Fruit fly (Drosophila melanogaster) whole organism, embryonic: Measurements from ENCODE around the gene CG3149.

Source experiments
- Atf-2 ChIP-seq: fragments of 200-800 bp; sonication (Bioruptor generic); optimal IDR thresholded peaks from 2 replicates; lab custom pipeline; 2016; ENCODE audit warnings: missing biosample characterization, missing genetic modification characterization
- CG10267 ChIP-seq: fragments of 200-800 bp; sonication (Bioruptor generic); optimal IDR thresholded peaks from 2 replicates; lab custom pipeline; 2018; ENCODE audit warnings: missing biosample characterization, mild to moderate bottlenecking, missing genetic modification characterization, moderate library complexity
- CG11085 ChIP-seq: fragments of 200-800 bp; sonication (Bioruptor generic); IDR thresholded peaks from 2 replicates; pipeline ENCODE4 v1.3.6; 2022; ENCODE audit warnings: missing biosample characterization, missing genetic modification characterization
- CG11456 ChIP-seq: fragments of 200-800 bp; sonication (Bioruptor generic); IDR thresholded peaks from 3 replicates; pipeline ENCODE4 v1.3.6; 2022; ENCODE audit warnings: missing biosample characterization, missing genetic modification characterization
- CG11560 ChIP-seq: fragments of 200-800 bp; sonication (Bioruptor generic); IDR thresholded peaks from 3 replicates; pipeline ENCODE4 v1.3.6; 2022; ENCODE audit warnings: missing biosample characterization, missing genetic modification characterization
- CG15479 ChIP-seq: fragments of 200-800 bp; sonication (Bioruptor generic); optimal IDR thresholded peaks from 3 replicates; lab custom pipeline; 2019; ENCODE audit warnings: missing biosample characterization, mild to moderate bottlenecking, missing genetic modification characterization, moderate library complexity
- CG1603 ChIP-seq: fragments of 200-800 bp; sonication (Bioruptor generic); optimal IDR thresholded peaks from 2 replicates; lab custom pipeline; 2019; ENCODE audit warnings: missing biosample characterization, mild to moderate bottlenecking, missing genetic modification characterization, moderate library complexity
- CG17361 ChIP-seq: fragments of 200-800 bp; sonication (Bioruptor generic); IDR thresholded peaks from 3 replicates; pipeline ENCODE4 v1.3.6; 2022; ENCODE audit warnings: missing biosample characterization, missing genetic modification characterization
- CG17385 ChIP-seq: fragments of 200-800 bp; sonication (Bioruptor generic); optimal IDR thresholded peaks from 3 replicates; lab custom pipeline; 2018; ENCODE audit warnings: missing biosample characterization, mild to moderate bottlenecking, missing genetic modification characterization
- CG17568 ChIP-seq: fragments of 200-800 bp; sonication (Bioruptor generic); optimal IDR thresholded peaks from 2 replicates; lab custom pipeline; 2018; ENCODE audit warnings: missing biosample characterization, mild to moderate bottlenecking, missing genetic modification characterization, moderate library complexity
- CG18011 ChIP-seq: fragments of 200-800 bp; sonication (Bioruptor generic); optimal IDR thresholded peaks from 2 replicates; lab custom pipeline; 2017; ENCODE audit warnings: missing biosample characterization, missing genetic modification characterization, mild to moderate bottlenecking, moderate library complexity, missing genotype
- CG18262 ChIP-seq: fragments of 200-800 bp; optimal IDR thresholded peaks from 3 replicates; lab custom pipeline; 2019; ENCODE audit warnings: missing biosample characterization, mild to moderate bottlenecking, missing genetic modification characterization, moderate library complexity
- CG1832 ChIP-seq: fragments of 200-800 bp; sonication (Bioruptor generic); optimal IDR thresholded peaks from 2 replicates; lab custom pipeline; 2017; ENCODE audit warnings: missing biosample characterization, mild to moderate bottlenecking, missing genetic modification characterization, inconsistent platforms
- CG18476 ChIP-seq: fragments of 200-800 bp; sonication (Bioruptor generic); optimal IDR thresholded peaks from 2 replicates; lab custom pipeline; 2016; ENCODE audit warnings: missing biosample characterization, mild to moderate bottlenecking, missing genetic modification characterization
- CG2875 ChIP-seq: fragments of 200-800 bp; sonication (Bioruptor generic); optimal IDR thresholded peaks from 2 replicates; lab custom pipeline; 2017; ENCODE audit warnings: missing biosample characterization, mild to moderate bottlenecking, missing genetic modification characterization, missing genetic modification reagents
- CG2889 ChIP-seq: fragments of 200-800 bp; sonication (Bioruptor generic); IDR thresholded peaks from 3 replicates; pipeline ENCODE4 v1.3.6; 2022; ENCODE audit warnings: missing biosample characterization, missing genetic modification characterization
- CG3838 ChIP-seq: fragments of 200-800 bp; sonication (Bioruptor generic); optimal IDR thresholded peaks from 3 replicates; lab custom pipeline; 2016; ENCODE audit warnings: missing biosample characterization, missing genetic modification characterization
- CG42726 ChIP-seq: fragments of 200-800 bp; sonication (Bioruptor generic); IDR thresholded peaks from 2 replicates; pipeline ENCODE4 v1.3.6; 2022; ENCODE audit warnings: missing biosample characterization, missing genetic modification characterization; ENCODE audit not compliant: partially characterized antibody
- CG4707 ChIP-seq: fragments of 200-800 bp; sonication (Bioruptor generic); optimal IDR thresholded peaks from 2 replicates; lab custom pipeline; 2018; ENCODE audit warnings: missing biosample characterization, mild to moderate bottlenecking, missing genetic modification characterization, moderate library complexity
- CG5953 ChIP-seq: fragments of 200-800 bp; sonication (Bioruptor generic); IDR thresholded peaks from 2 replicates; pipeline ENCODE4 v1.3.6; 2022; ENCODE audit warnings: missing biosample characterization, missing genetic modification characterization
- CTCF ChIP-seq: fragments of 200-800 bp; sonication (Bioruptor generic); optimal IDR thresholded peaks from 2 replicates; lab custom pipeline; 2017; ENCODE audit warnings: missing biosample characterization, mild to moderate bottlenecking, missing genetic modification characterization, moderate library complexity
- CoRest ChIP-seq: fragments of 200-800 bp; sonication (Bioruptor generic); optimal IDR thresholded peaks from 3 replicates; lab custom pipeline; 2018; ENCODE audit warnings: missing biosample characterization, mild to moderate bottlenecking, missing genetic modification characterization, moderate library complexity
- Ets65A ChIP-seq: fragments of 200-800 bp; sonication (Bioruptor generic); peaks from one replicate; lab custom pipeline; 2016; ENCODE audit warnings: missing biosample characterization, missing genetic modification characterization
- H15 ChIP-seq: fragments of 200-800 bp; sonication (Bioruptor generic); IDR thresholded peaks from 3 replicates; pipeline ENCODE4 v1.3.6; 2022; ENCODE audit warnings: missing biosample characterization, missing genetic modification characterization
- Hand ChIP-seq: fragments of 200-800 bp; sonication (Bioruptor generic); optimal IDR thresholded peaks from 2 replicates; lab custom pipeline; 2017; ENCODE audit warnings: mild to moderate bottlenecking, missing biosample characterization, missing genetic modification reagents, missing genetic modification characterization
- Hmx ChIP-seq: fragments of 200-800 bp; sonication (Bioruptor generic); optimal IDR thresholded peaks from 2 replicates; lab custom pipeline; 2016; ENCODE audit warnings: missing biosample characterization, missing genetic modification characterization
- Neu2 ChIP-seq: fragments of 200-800 bp; sonication (Bioruptor generic); optimal IDR thresholded peaks from 3 replicates; lab custom pipeline; 2016; ENCODE audit warnings: missing biosample characterization, missing genetic modification characterization, borderline replicate concordance
- Ssrp ChIP-seq: fragments of 200-800 bp; sonication (Bioruptor generic); optimal IDR thresholded peaks from 2 replicates; lab custom pipeline; 2018; ENCODE audit warnings: missing biosample characterization, mild to moderate bottlenecking, missing genetic modification characterization, moderate library complexity
- Xrp1 ChIP-seq: fragments of 200-800 bp; sonication (Bioruptor generic); IDR thresholded peaks from 2 replicates; pipeline ENCODE4 v1.3.6; 2022; ENCODE audit warnings: missing biosample characterization, missing genetic modification characterization
- ase ChIP-seq: fragments of 200-800 bp; sonication (Bioruptor generic); IDR thresholded peaks from 3 replicates; pipeline ENCODE4 v1.3.6; 2022; ENCODE audit warnings: missing biosample characterization, missing genetic modification characterization
- ato ChIP-seq: fragments of 200-800 bp; sonication (Bioruptor generic); IDR thresholded peaks from 2 replicates; pipeline ENCODE4 v1.3.6; 2022; ENCODE audit warnings: missing biosample characterization, missing genetic modification characterization; ENCODE audit not compliant: partially characterized antibody
- az2 ChIP-seq: fragments of 200-800 bp; sonication (Bioruptor generic); optimal IDR thresholded peaks from 3 replicates; lab custom pipeline; 2016; ENCODE audit warnings: missing biosample characterization, missing genetic modification characterization
- bcd ChIP-seq: fragments of 200-800 bp; sonication (Bioruptor generic); optimal IDR thresholded peaks from 2 replicates; lab custom pipeline; 2017; ENCODE audit warnings: missing biosample characterization, mild to moderate bottlenecking, missing genetic modification characterization
- cg ChIP-seq: fragments of 200-800 bp; sonication (Bioruptor generic); optimal IDR thresholded peaks from 3 replicates; lab custom pipeline; 2019; ENCODE audit warnings: missing biosample characterization, mild to moderate bottlenecking, missing genetic modification characterization, moderate library complexity
- danr ChIP-seq: fragments of 200-800 bp; sonication (Bioruptor generic); IDR thresholded peaks from 2 replicates; pipeline ENCODE4 v1.3.6; 2022; ENCODE audit warnings: missing biosample characterization, missing genetic modification characterization
- gfzf ChIP-seq: fragments of 200-800 bp; sonication (Bioruptor generic); optimal IDR thresholded peaks from 2 replicates; lab custom pipeline; 2016; ENCODE audit warnings: missing biosample characterization, mild to moderate bottlenecking, missing genetic modification characterization, moderate library complexity
- ken ChIP-seq: fragments of 200-800 bp; sonication (Bioruptor generic); IDR thresholded peaks from 3 replicates; pipeline ENCODE4 v1.3.6; 2022; ENCODE audit warnings: missing biosample characterization, missing genetic modification characterization
- lab ChIP-seq: fragments of 200-800 bp; sonication (Bioruptor generic); optimal IDR thresholded peaks from 3 replicates; lab custom pipeline; 2017; ENCODE audit warnings: missing biosample characterization, missing genetic modification characterization, mild to moderate bottlenecking, moderate library complexity, missing genetic modification reagents
- lmd ChIP-seq: fragments of 200-800 bp; sonication (Bioruptor generic); IDR thresholded peaks from 2 replicates; pipeline ENCODE4 v1.3.6; 2022; ENCODE audit warnings: missing biosample characterization, missing genetic modification characterization
- mld ChIP-seq: fragments of 200-800 bp; sonication (Bioruptor generic); IDR thresholded peaks from 3 replicates; pipeline ENCODE4 v1.3.6; 2022; ENCODE audit warnings: missing biosample characterization, missing genetic modification characterization; ENCODE audit not compliant: partially characterized antibody
- org-1 ChIP-seq: fragments of 200-800 bp; sonication (Bioruptor generic); optimal IDR thresholded peaks from 2 replicates; lab custom pipeline; 2017; ENCODE audit warnings: missing biosample characterization, missing genetic modification characterization
- sc ChIP-seq, 3 experiments: fragments of >200 bp in 2 of 3; fragments of 200-800 bp in 1 of 3; sonication (Bioruptor generic) in 1 of 3; optimal IDR thresholded peaks; 2 replicates in 2 of 3; 3 replicates in 1 of 3; lab custom pipeline; 2017; ENCODE audit warnings: mild to moderate bottlenecking in 1 of 3, missing biosample characterization in 1 of 3, missing genetic modification characterization in 1 of 3, missing genetic modification reagents in 1 of 3
- schlank ChIP-seq: fragments of 200-800 bp; sonication (Bioruptor generic); optimal IDR thresholded peaks from 2 replicates; lab custom pipeline; 2018; ENCODE audit warnings: missing biosample characterization, mild to moderate bottlenecking, missing genetic modification characterization
- seq ChIP-seq: fragments of 200-800 bp; sonication (Bioruptor generic); IDR thresholded peaks from 2 replicates; pipeline ENCODE4 v1.3.6; 2022; ENCODE audit warnings: missing biosample characterization, missing genetic modification characterization
- shn ChIP-seq: fragments of 200-800 bp; sonication (Bioruptor generic); optimal IDR thresholded peaks from 3 replicates; lab custom pipeline; 2016; ENCODE audit warnings: missing biosample characterization, missing genetic modification characterization
- sim ChIP-seq: fragments of 200-800 bp; sonication (Bioruptor generic); IDR thresholded peaks from 2 replicates; pipeline ENCODE4 v1.3.6; 2022; ENCODE audit warnings: missing biosample characterization, missing genetic modification characterization
- sima ChIP-seq: fragments of 200-800 bp; sonication (Bioruptor generic); optimal IDR thresholded peaks from 2 replicates; lab custom pipeline; 2016; ENCODE audit warnings: missing biosample characterization, missing genetic modification characterization
- sob ChIP-seq: fragments of 200-800 bp; sonication (Bioruptor generic); IDR thresholded peaks from 2 replicates; pipeline ENCODE4 v1.3.6; 2022; ENCODE audit warnings: missing biosample characterization, missing genetic modification characterization
- tap ChIP-seq: fragments of 200-800 bp; optimal IDR thresholded peaks from 3 replicates; lab custom pipeline; 2019; ENCODE audit warnings: missing biosample characterization, mild to moderate bottlenecking, missing genetic modification characterization, moderate library complexity
- usp ChIP-seq: fragments of >200 bp; optimal IDR thresholded peaks from 2 replicates; lab custom pipeline; 2017; ENCODE audit warnings: missing biosample characterization, missing genetic modification characterization

Gene CG3149

dm6 chrX:5698087-5698727 lies 3.2 kb upstream of the CG3149 start, which contains the start of gene AdamTS-B (continued):
- no peak for TF ChIP-seq Neu2
- no peak for TF ChIP-seq tap
- TF ChIP-seq schlank: no peak
- no peak for TF ChIP-seq sc (optimal IDR thresholded peaks at IDR 0.05; lab: Kevin White, UChicago)
- TF ChIP-seq sc (GFP tag; optimal IDR thresholded peaks at IDR 0.05; lab: Kevin White, UChicago): no peak
- TF ChIP-seq Hmx (GFP tag; lab: Kevin White, UChicago): no peak
- no peak for TF ChIP-seq CG3838
- TF ChIP-seq CG2875 (GFP tag; lab: Kevin White, UChicago): no peak
- TF ChIP-seq sima (GFP tag; lab: Kevin White, UChicago): no peak
- no peak for TF ChIP-seq CG18011 (GFP tag; lab: Kevin White, UChicago)
- peak; percentile 63 for TF ChIP-seq Ssrp (tag; lab: Kevin White, UChicago)
- peak; percentile 22 for TF ChIP-seq CG15479 (GFP tag; lab: Kevin White, UChicago)
- no peak for TF ChIP-seq ken (GFP tag; lab: Robert Waterston, UW)
- peak; percentile 32 for TF ChIP-seq lab (GFP tag; lab: Kevin White, UChicago)
- no peak for TF ChIP-seq ato (GFP tag; lab: Robert Waterston, UW)
- TF ChIP-seq CG2889 (GFP tag; lab: Robert Waterston, UW): no peak
- no peak for TF ChIP-seq CG17568
- TF ChIP-seq CoRest (tag; lab: Kevin White, UChicago): peak; percentile 69
- TF ChIP-seq Hand (GFP tag; lab: Kevin White, UChicago): no peak
- no peak for TF ChIP-seq az2
- no peak for TF ChIP-seq CG5953 (GFP tag; lab: Robert Waterston, UW)
- TF ChIP-seq sim (GFP tag; lab: Robert Waterston, UW): no peak
- TF ChIP-seq CG18262 (tag; lab: Kevin White, UChicago): peak; percentile 42
- no peak for TF ChIP-seq shn (GFP tag; lab: Kevin White, UChicago)
- TF ChIP-seq CG11456: 0 out of 3 replicates have a peak, but pooled peaks have one; percentile 40
- TF ChIP-seq Ets65A: peak; percentile 58
- peak; percentile 42 for TF ChIP-seq CG17385 (GFP tag; lab: Kevin White, UChicago)
- TF ChIP-seq lmd: no peak
- TF ChIP-seq CG10267 (tag; lab: Kevin White, UChicago): peak; percentile 41
- TF ChIP-seq ase (GFP tag; lab: Robert Waterston, UW): no peak
- peak; percentile 34; the same call in 1 of the 2 replicates for TF ChIP-seq seq (GFP tag; lab: Robert Waterston, UW)
- peak; percentile 57 for TF ChIP-seq org-1 (GFP tag; lab: Kevin White, UChicago)
- TF ChIP-seq mld (GFP tag; lab: Robert Waterston, UW): no peak
- no peak for TF ChIP-seq CTCF (GFP tag; lab: Kevin White, UChicago)
- TF ChIP-seq gfzf (GFP tag; lab: Kevin White, UChicago): no peak
- no peak for TF ChIP-seq CG1832 (GFP tag; lab: Kevin White, UChicago)
- TF ChIP-seq CG18476: no peak
- no peak for TF ChIP-seq CG4707 (GFP tag; lab: Kevin White, UChicago)
- TF ChIP-seq bcd (GFP tag; lab: Kevin White, UChicago): peak; percentile 44
- TF ChIP-seq usp (GFP tag; lab: Kevin White, UChicago): no peak
- TF ChIP-seq sob (GFP tag; lab: Robert Waterston, UW): peak; percentile 35; the same call in 1 of the 2 replicates
- no peak for TF ChIP-seq CG42726 (GFP tag; lab: Robert Waterston, UW)
- no peak for TF ChIP-seq CG11560 (tag; lab: Robert Waterston, UW)
- no peak for TF ChIP-seq Atf-2
- TF ChIP-seq CG17361: peak; percentile 72
- TF ChIP-seq CG11085 (GFP tag; lab: Robert Waterston, UW): no peak
- TF ChIP-seq cg (GFP tag; lab: Kevin White, UChicago): no peak
- peak; percentile 76 for TF ChIP-seq Xrp1 (GFP tag; lab: Robert Waterston, UW)
- TF ChIP-seq CG1603 (tag; lab: Kevin White, UChicago): no peak
- TF ChIP-seq danr (GFP tag; lab: Robert Waterston, UW): no peak
- no peak for TF ChIP-seq H15 (GFP tag; lab: Robert Waterston, UW)
